Worm (Caenorhabditis elegans): ENCODE results near the gene ZC373.3.

- TF ChIP-seq pag-3 (tag; optimal IDR thresholded peaks at IDR 0.05; ENCODE audit: borderline replicate concordance, insufficient read depth), result no peak
- TF ChIP-seq ama-1 (optimal IDR thresholded peaks at IDR 0.05), result no peak
- no peak for TF ChIP-seq efl-1 (optimal IDR thresholded peaks at IDR 0.05)
- peak in 1 of 2 experiments; percentile 82 for TF ChIP-seq efl-1 (GFP tag; optimal IDR thresholded peaks at IDR 0.05 in 1 of 2)
- TF ChIP-seq nhr-237 (tag; optimal IDR thresholded peaks at IDR 0.05), result no peak
- TF ChIP-seq unc-130 (tag; optimal IDR thresholded peaks at IDR 0.05), result no peak
- TF ChIP-seq hlh-17 (GFP tag; optimal IDR thresholded peaks at IDR 0.05; ENCODE audit: borderline replicate concordance), result no peak
- TF ChIP-seq irx-1 (tag; optimal IDR thresholded peaks at IDR 0.05), result no peak
- no peak for TF ChIP-seq ztf-11 (tag; optimal IDR thresholded peaks at IDR 0.05)
- TF ChIP-seq dpl-1 (GFP tag; optimal IDR thresholded peaks at IDR 0.05), result no peak
Observed at ce11 chrX:10084050-10084672, 23.8 kb downstream of the ZC373.3 start, which contains the start of gene W07E11.1.
